Fruit fly (Drosophila melanogaster) whole organism, embryonic: Measurements from ENCODE around the gene scpr-B.

ENCODE experiments used
- Ada2b ChIP-seq: fragments of 200-800 bp; sonication (Bioruptor generic); IDR thresholded peaks from 2 replicates; pipeline ENCODE4 v1.3.6; 2022; ENCODE audit warnings: missing biosample characterization, missing genetic modification characterization
- CG10462 ChIP-seq: fragments of 200-800 bp; sonication (Bioruptor generic); optimal IDR thresholded peaks from 2 replicates; lab custom pipeline; 2016; ENCODE audit warnings: missing biosample characterization, missing genetic modification characterization
- CG10543 ChIP-seq: fragments of 200-800 bp; sonication (Bioruptor generic); optimal IDR thresholded peaks from 3 replicates; lab custom pipeline; 2017; ENCODE audit warnings: missing biosample characterization, mild to moderate bottlenecking, missing genetic modification characterization, moderate library complexity
- CG10654 ChIP-seq: fragments of 200-800 bp; sonication (Bioruptor generic); optimal IDR thresholded peaks from 2 replicates; lab custom pipeline; 2016; ENCODE audit warnings: missing biosample characterization, missing genetic modification characterization
- CG11247 ChIP-seq: fragments of 200-800 bp; sonication (Bioruptor generic); IDR thresholded peaks from 2 replicates; pipeline ENCODE4 v1.3.6; 2022; ENCODE audit warnings: missing biosample characterization, missing genetic modification characterization
- CG11560 ChIP-seq: fragments of 200-800 bp; sonication (Bioruptor generic); IDR thresholded peaks from 3 replicates; pipeline ENCODE4 v1.3.6; 2022; ENCODE audit warnings: missing biosample characterization, missing genetic modification characterization
- CG13775 ChIP-seq: fragments of 200-800 bp; sonication (Bioruptor generic); optimal IDR thresholded peaks from 3 replicates; lab custom pipeline; 2017; ENCODE audit warnings: missing biosample characterization, mild to moderate bottlenecking, missing genetic modification characterization
- CG15073 ChIP-seq: fragments of 200-800 bp; sonication (Bioruptor generic); optimal IDR thresholded peaks from 2 replicates; lab custom pipeline; 2016; ENCODE audit warnings: missing biosample characterization, missing genetic modification characterization
- CG15479 ChIP-seq: fragments of 200-800 bp; sonication (Bioruptor generic); optimal IDR thresholded peaks from 3 replicates; lab custom pipeline; 2019; ENCODE audit warnings: missing biosample characterization, mild to moderate bottlenecking, missing genetic modification characterization, moderate library complexity
- CG1603 ChIP-seq: fragments of 200-800 bp; sonication (Bioruptor generic); optimal IDR thresholded peaks from 2 replicates; lab custom pipeline; 2019; ENCODE audit warnings: missing biosample characterization, mild to moderate bottlenecking, missing genetic modification characterization, moderate library complexity
- CG16815 ChIP-seq: fragments of 200-800 bp; sonication (Bioruptor generic); optimal IDR thresholded peaks from 3 replicates; lab custom pipeline; 2017; ENCODE audit warnings: missing biosample characterization, mild to moderate bottlenecking, missing genetic modification characterization
- CG17328 ChIP-seq: fragments of 200-800 bp; sonication (Bioruptor generic); IDR thresholded peaks from 2 replicates; pipeline ENCODE4 v1.3.6; 2022; ENCODE audit warnings: missing biosample characterization, missing genetic modification characterization
- CG18011 ChIP-seq: fragments of 200-800 bp; sonication (Bioruptor generic); optimal IDR thresholded peaks from 2 replicates; lab custom pipeline; 2017; ENCODE audit warnings: missing biosample characterization, missing genetic modification characterization, mild to moderate bottlenecking, moderate library complexity, missing genotype
- CG2889 ChIP-seq: fragments of 200-800 bp; sonication (Bioruptor generic); IDR thresholded peaks from 3 replicates; pipeline ENCODE4 v1.3.6; 2022; ENCODE audit warnings: missing biosample characterization, missing genetic modification characterization
- CG31441 ChIP-seq: fragments of 200-800 bp; sonication (Bioruptor generic); IDR thresholded peaks from 2 replicates; pipeline ENCODE4 v1.3.6; 2022; ENCODE audit warnings: missing biosample characterization, missing genetic modification characterization
- CG32767 ChIP-seq: fragments of 200-800 bp; sonication (Bioruptor generic); IDR thresholded peaks from 2 replicates; pipeline ENCODE4 v1.3.6; 2022; ENCODE audit warnings: missing biosample characterization, missing genetic modification characterization
- CG33213 ChIP-seq: fragments of 200-800 bp; sonication (Bioruptor generic); optimal IDR thresholded peaks from 3 replicates; lab custom pipeline; 2016; ENCODE audit warnings: missing biosample characterization, missing genetic modification characterization
- CG33557 ChIP-seq: fragments of 200-800 bp; sonication (Bioruptor generic); optimal IDR thresholded peaks from 2 replicates; lab custom pipeline; 2019; ENCODE audit warnings: missing biosample characterization, mild to moderate bottlenecking, missing genetic modification characterization, moderate library complexity
- CG3847 ChIP-seq: fragments of 200-800 bp; sonication (Bioruptor generic); IDR thresholded peaks from 2 replicates; pipeline ENCODE4 v1.3.6; 2022; ENCODE audit warnings: missing biosample characterization, missing genetic modification characterization
- CG5953 ChIP-seq: fragments of 200-800 bp; sonication (Bioruptor generic); IDR thresholded peaks from 2 replicates; pipeline ENCODE4 v1.3.6; 2022; ENCODE audit warnings: missing biosample characterization, missing genetic modification characterization
- CG6765 ChIP-seq: fragments of 200-800 bp; sonication (Bioruptor generic); optimal IDR thresholded peaks from 3 replicates; lab custom pipeline; 2017; ENCODE audit warnings: missing biosample characterization, mild to moderate bottlenecking, missing genetic modification characterization
- Dek ChIP-seq: fragments of 200-800 bp; sonication (Bioruptor generic); optimal IDR thresholded peaks from 3 replicates; lab custom pipeline; 2019; ENCODE audit warnings: missing biosample characterization, mild to moderate bottlenecking, missing genetic modification characterization, moderate library complexity
- Dfd ChIP-seq, 2 experiments: fragments of >200 bp; optimal IDR thresholded peaks; 2 replicates each; lab custom pipeline; 2017; ENCODE audit warnings: missing biosample characterization in 2 of 2, missing genetic modification characterization in 2 of 2
- Dref ChIP-seq: fragments of 200-800 bp; sonication (Bioruptor generic); IDR thresholded peaks from 2 replicates; pipeline ENCODE4 v1.3.6; 2022; ENCODE audit warnings: missing biosample characterization, missing genetic modification characterization
- Fer1 ChIP-seq: fragments of 200-800 bp; sonication (Bioruptor generic); optimal IDR thresholded peaks from 2 replicates; lab custom pipeline; 2017; ENCODE audit warnings: missing biosample characterization, mild to moderate bottlenecking, missing genetic modification characterization
- H2.0 ChIP-seq: fragments of 200-800 bp; sonication (Bioruptor generic); IDR thresholded peaks from 2 replicates; pipeline ENCODE4 v1.3.6; 2022; ENCODE audit warnings: missing biosample characterization, missing genetic modification characterization
- HLH3B ChIP-seq: fragments of 200-800 bp; sonication (Bioruptor generic); IDR thresholded peaks from 2 replicates; pipeline ENCODE4 v1.3.6; 2022; ENCODE audit warnings: missing biosample characterization, missing genetic modification characterization
- Hand ChIP-seq: fragments of 200-800 bp; sonication (Bioruptor generic); optimal IDR thresholded peaks from 2 replicates; lab custom pipeline; 2017; ENCODE audit warnings: mild to moderate bottlenecking, missing biosample characterization, missing genetic modification reagents, missing genetic modification characterization
- Hr39 ChIP-seq: fragments of >200 bp; optimal IDR thresholded peaks from 2 replicates; lab custom pipeline; 2017
- Hr51 ChIP-seq, 2 experiments: fragments of 200-800 bp; sonication (Bioruptor generic); optimal IDR thresholded peaks; 2 replicates in 1 of 2; 3 replicates in 1 of 2; lab custom pipeline; 2016 to 2018; ENCODE audit warnings: missing biosample characterization in 2 of 2, missing genetic modification characterization in 2 of 2, mild to moderate bottlenecking in 1 of 2, moderate library complexity in 1 of 2
- Meics ChIP-seq: fragments of 200-800 bp; sonication (Bioruptor generic); optimal IDR thresholded peaks from 2 replicates; lab custom pipeline; 2017; ENCODE audit warnings: missing biosample characterization, mild to moderate bottlenecking, missing genetic modification characterization
- Mrtf ChIP-seq: fragments of 200-800 bp; sonication (Bioruptor generic); IDR thresholded peaks from 3 replicates; pipeline ENCODE4 v1.3.6; 2022; ENCODE audit warnings: missing biosample characterization, missing genetic modification characterization
- Sox102F ChIP-seq: fragments of 200-800 bp; sonication (Bioruptor generic); optimal IDR thresholded peaks from 2 replicates; lab custom pipeline; 2018; ENCODE audit warnings: missing biosample characterization, mild to moderate bottlenecking, missing genetic modification characterization, moderate library complexity
- Sry-β ChIP-seq: fragments of 200-800 bp; sonication (Bioruptor generic); optimal IDR thresholded peaks from 2 replicates; lab custom pipeline; 2018; ENCODE audit warnings: missing biosample characterization, mild to moderate bottlenecking, missing genetic modification characterization, moderate library complexity
- Stat92E ChIP-seq, 3 experiments: fragments of >200 bp in 2 of 3; fragments of 200-800 bp in 1 of 3; sonication (Bioruptor generic) in 1 of 3; optimal IDR thresholded peaks; 2 replicates each; lab custom pipeline; 2017 to 2019; ENCODE audit warnings: missing biosample characterization in 3 of 3, missing genetic modification characterization in 3 of 3, mild to moderate bottlenecking in 1 of 3, moderate library complexity in 1 of 3
- Vsx1 ChIP-seq: fragments of 200-800 bp; sonication (Bioruptor generic); optimal IDR thresholded peaks from 2 replicates; lab custom pipeline; 2017; ENCODE audit warnings: missing biosample characterization, mild to moderate bottlenecking, missing genetic modification characterization, missing genetic modification reagents
- bowl ChIP-seq: fragments of 200-800 bp; sonication (Bioruptor generic); IDR thresholded peaks from 2 replicates; pipeline ENCODE4 v1.3.6; 2022; ENCODE audit warnings: missing biosample characterization, missing genetic modification characterization
- cg ChIP-seq: fragments of 200-800 bp; sonication (Bioruptor generic); optimal IDR thresholded peaks from 3 replicates; lab custom pipeline; 2019; ENCODE audit warnings: missing biosample characterization, mild to moderate bottlenecking, missing genetic modification characterization, moderate library complexity
- chif ChIP-seq, 2 experiments: fragments of 200-800 bp; sonication (Bioruptor generic); optimal IDR thresholded peaks; 3 replicates each; lab custom pipeline; 2016; ENCODE audit warnings: missing biosample characterization in 2 of 2, missing genetic modification characterization in 2 of 2
- dati ChIP-seq: fragments of 200-800 bp; sonication (Bioruptor generic); IDR thresholded peaks from 2 replicates; pipeline ENCODE4 v1.3.6; 2022; ENCODE audit warnings: missing biosample characterization, missing genetic modification characterization
- exex ChIP-seq: fragments of 200-800 bp; sonication (Bioruptor generic); optimal IDR thresholded peaks from 4 replicates; lab custom pipeline; 2018; ENCODE audit warnings: missing biosample characterization, mild to moderate bottlenecking, missing genetic modification characterization, moderate library complexity
- gem ChIP-seq: fragments of 200-800 bp; sonication (Bioruptor generic); optimal IDR thresholded peaks from 2 replicates; lab custom pipeline; 2019; ENCODE audit warnings: missing biosample characterization, mild to moderate bottlenecking, missing genetic modification characterization, moderate library complexity
- kay ChIP-seq: fragments of 200-800 bp; sonication (Bioruptor generic); optimal IDR thresholded peaks from 2 replicates; lab custom pipeline; 2016; ENCODE audit warnings: missing biosample characterization, missing genetic modification characterization
- lbe ChIP-seq: fragments of 200-800 bp; sonication (Bioruptor generic); optimal IDR thresholded peaks from 2 replicates; lab custom pipeline; 2016; ENCODE audit warnings: missing biosample characterization, mild to moderate bottlenecking, missing genetic modification characterization
- maf-S ChIP-seq: fragments of 200-800 bp; sonication (Bioruptor generic); optimal IDR thresholded peaks from 2 replicates; lab custom pipeline; 2016; ENCODE audit warnings: missing biosample characterization, missing genetic modification characterization
- pita ChIP-seq: fragments of 200-800 bp; sonication (Bioruptor generic); optimal IDR thresholded peaks from 2 replicates; lab custom pipeline; 2017; ENCODE audit warnings: missing biosample characterization, mild to moderate bottlenecking, missing genetic modification characterization
- pnt ChIP-seq: fragments of 200-800 bp; sonication (Bioruptor generic); optimal IDR thresholded peaks from 3 replicates; lab custom pipeline; 2016; ENCODE audit warnings: missing biosample characterization, missing genetic modification characterization
- run ChIP-seq: fragments of 200-800 bp; sonication (Bioruptor generic); optimal IDR thresholded peaks from 3 replicates; lab custom pipeline; 2018; ENCODE audit warnings: missing biosample characterization, mild to moderate bottlenecking, missing genetic modification characterization
- sens-2 ChIP-seq: fragments of 200-800 bp; sonication (Bioruptor generic); IDR thresholded peaks from 2 replicates; pipeline ENCODE4 v1.3.6; 2022; ENCODE audit warnings: missing biosample characterization, missing genetic modification characterization
- twi ChIP-seq: fragments of 200-800 bp; optimal IDR thresholded peaks from 2 replicates; lab custom pipeline; 2019; ENCODE audit warnings: missing biosample characterization, mild to moderate bottlenecking, missing genetic modification characterization, moderate library complexity
- unpg ChIP-seq: fragments of 200-800 bp; sonication (Bioruptor generic); optimal IDR thresholded peaks from 3 replicates; lab custom pipeline; 2018; ENCODE audit warnings: missing biosample characterization, mild to moderate bottlenecking, missing genetic modification characterization, moderate library complexity

The scpr-B gene

dm6 chr3R:11214449-11214950, 26.3 kb downstream of the scpr-B start, which contains the start of gene ZnT86D (continued):
- TF ChIP-seq CG15479 (GFP tag; lab: Kevin White, UChicago) = no peak
- peak; percentile 11 for TF ChIP-seq maf-S
- peak; percentile 15 for TF ChIP-seq Hand (GFP tag; lab: Kevin White, UChicago)
- peak; percentile 49 for TF ChIP-seq CG16815 (GFP tag; lab: Kevin White, UChicago)
- TF ChIP-seq unpg (GFP tag; lab: Kevin White, UChicago) = peak; percentile 58
- TF ChIP-seq dati (GFP tag; lab: Robert Waterston, UW) = no peak
- TF ChIP-seq CG33557 = peak; percentile 55
- no peak for TF ChIP-seq Hr39 (lab: Kevin White, UChicago)
- peak; percentile 36; the same call in 1 of the 2 replicates for TF ChIP-seq Ada2b (GFP tag; lab: Robert Waterston, UW)
- no peak for TF ChIP-seq CG32767 (GFP tag; lab: Robert Waterston, UW)
- peak; percentile 8 for TF ChIP-seq CG18011 (GFP tag; lab: Kevin White, UChicago)
- TF ChIP-seq kay (GFP tag; lab: Kevin White, UChicago) = peak; percentile 40
- no peak for TF ChIP-seq Dref (GFP tag; lab: Robert Waterston, UW)
- TF ChIP-seq Mrtf (GFP tag; lab: Robert Waterston, UW) = peak; percentile 60; the same call in 2 of the 3 replicates
- peak; percentile 11 for TF ChIP-seq lbe (GFP tag; lab: Kevin White, UChicago)
- TF ChIP-seq Stat92E (GFP tag; optimal IDR thresholded peaks at IDR 0.05; lab: Kevin White, UChicago) = no peak
- TF ChIP-seq run (tag; lab: Kevin White, UChicago) = no peak
- peak; percentile 58 for TF ChIP-seq Sox102F (GFP tag; lab: Kevin White, UChicago)
- peak; percentile 34 to 62 for TF ChIP-seq Hr51 (GFP tag; optimal IDR thresholded peaks at IDR 0.05; lab: Kevin White, UChicago)
- TF ChIP-seq CG13775 (GFP tag; lab: Kevin White, UChicago) = peak; percentile 68
- TF ChIP-seq CG11247 = no peak
- TF ChIP-seq CG2889 (GFP tag; lab: Robert Waterston, UW) = no peak
- TF ChIP-seq H2.0 (GFP tag; lab: Robert Waterston, UW) = no peak
- TF ChIP-seq bowl (GFP tag; lab: Robert Waterston, UW) = no peak
- no peak for TF ChIP-seq pita (GFP tag; lab: Kevin White, UChicago)
- peak; percentile 22 for TF ChIP-seq pnt (GFP tag; lab: Kevin White, UChicago)
- TF ChIP-seq CG5953 (GFP tag; lab: Robert Waterston, UW) = no peak
- TF ChIP-seq CG10543 (GFP tag; lab: Kevin White, UChicago) = peak; percentile 87
- peak; percentile 65 for TF ChIP-seq CG3847 (GFP tag; lab: Robert Waterston, UW)
- TF ChIP-seq CG10654 (GFP tag; lab: Kevin White, UChicago) = peak; percentile 39
- peak; percentile 72 for TF ChIP-seq CG31441
- peak; percentile 50 for TF ChIP-seq exex
- peak; percentile 12 to 43 for TF ChIP-seq chif (GFP tag; optimal IDR thresholded peaks at IDR 0.05; lab: Kevin White, UChicago)
- TF ChIP-seq cg (GFP tag; lab: Kevin White, UChicago) = no peak
- peak; percentile 78 for TF ChIP-seq gem
- peak; percentile 71 for TF ChIP-seq Sry-β (GFP tag; lab: Kevin White, UChicago)
- no peak for TF ChIP-seq CG15073 (GFP tag; lab: Kevin White, UChicago)
- peak; percentile 26 for TF ChIP-seq CG1603 (tag; lab: Kevin White, UChicago)
- peak; percentile 29 for TF ChIP-seq twi (tag; lab: Kevin White, UChicago)
- no peak for TF ChIP-seq HLH3B (GFP tag; lab: Robert Waterston, UW)
- no peak for TF ChIP-seq CG10462 (GFP tag; lab: Kevin White, UChicago)
- TF ChIP-seq Dfd (GFP tag; optimal IDR thresholded peaks at IDR 0.05; lab: Kevin White, UChicago) = no peak
- no peak for TF ChIP-seq sens-2 (GFP tag; lab: Robert Waterston, UW)
- TF ChIP-seq Fer1 = peak; percentile 67
- no peak for TF ChIP-seq CG6765 (GFP tag; lab: Kevin White, UChicago)
- TF ChIP-seq CG33213 = no peak
- no peak for TF ChIP-seq CG17328
- peak; percentile 29 for TF ChIP-seq Vsx1 (GFP tag; lab: Kevin White, UChicago)
- TF ChIP-seq Dek = peak; percentile 72
- peak; percentile 75 for TF ChIP-seq Meics
- TF ChIP-seq CG11560 (tag; lab: Robert Waterston, UW) = no peak
